Fruit fly (Drosophila melanogaster) whole organism, prepupa: Measurements from ENCODE around the gene CG12983.

ENCODE experiments used
- Blimp-1 ChIP-seq: fragments of 200-800 bp; sonication (Bioruptor generic); optimal IDR thresholded peaks from 3 replicates; lab custom pipeline; 2017; ENCODE audit warnings: missing biosample characterization, missing genetic modification characterization, mild to moderate bottlenecking, moderate library complexity, missing genetic modification reagents
- CG10631 ChIP-seq: fragments of 200-800 bp; sonication (Bioruptor generic); optimal IDR thresholded peaks from 2 replicates; lab custom pipeline; 2016; ENCODE audit warnings: missing biosample characterization, missing genetic modification characterization
- CG10669 ChIP-seq: fragments of 200-800 bp; sonication (Bioruptor generic); optimal IDR thresholded peaks from 3 replicates; lab custom pipeline; 2018; ENCODE audit warnings: missing biosample characterization, mild to moderate bottlenecking, missing genetic modification characterization, moderate library complexity
- CG11294 ChIP-seq: fragments of 200-800 bp; sonication (Bioruptor generic); IDR thresholded peaks from 2 replicates; pipeline ENCODE4 v1.3.6; 2022; ENCODE audit warnings: missing biosample characterization, missing genetic modification characterization
- CG11762 ChIP-seq: fragments of 200-800 bp; sonication (Bioruptor generic); optimal IDR thresholded peaks from 3 replicates; lab custom pipeline; 2016; ENCODE audit warnings: missing biosample characterization, missing genetic modification characterization; ENCODE audit not compliant: insufficient read depth
- CG15336 ChIP-seq: fragments of 200-800 bp; sonication (Bioruptor generic); IDR thresholded peaks from 2 replicates; pipeline ENCODE4 v1.3.6; 2022; ENCODE audit warnings: missing biosample characterization, missing genetic modification characterization
- CG1621 ChIP-seq: fragments of 200-800 bp; sonication (Bioruptor generic); optimal IDR thresholded peaks from 3 replicates; lab custom pipeline; 2018; ENCODE audit warnings: missing biosample characterization, mild to moderate bottlenecking, missing genetic modification characterization
- CG16779 ChIP-seq: fragments of 200-800 bp; sonication (Bioruptor generic); optimal IDR thresholded peaks from 3 replicates; lab custom pipeline; 2017; ENCODE audit warnings: missing biosample characterization, mild to moderate bottlenecking, missing genetic modification characterization
- CG3032 ChIP-seq: fragments of 200-800 bp; optimal IDR thresholded peaks from 2 replicates; lab custom pipeline; 2019; ENCODE audit warnings: missing biosample characterization, mild to moderate bottlenecking, missing genetic modification characterization, moderate library complexity
- CG32006 ChIP-seq: fragments of 200-800 bp; sonication (Bioruptor generic); optimal IDR thresholded peaks from 3 replicates; lab custom pipeline; 2017; ENCODE audit warnings: missing biosample characterization, mild to moderate bottlenecking, missing genetic modification characterization
- CG3919 ChIP-seq: fragments of 200-800 bp; sonication (Bioruptor generic); optimal IDR thresholded peaks from 3 replicates; lab custom pipeline; 2016; ENCODE audit warnings: missing biosample characterization, missing genetic modification characterization
- CG4318 ChIP-seq: fragments of 200-800 bp; sonication (Bioruptor generic); optimal IDR thresholded peaks from 3 replicates; lab custom pipeline; 2017; ENCODE audit warnings: missing biosample characterization, mild to moderate bottlenecking, missing genetic modification characterization
- CG6163 ChIP-seq: fragments of 200-800 bp; sonication (Bioruptor generic); IDR thresholded peaks from 3 replicates; pipeline ENCODE4 v1.3.6; 2022; ENCODE audit warnings: missing biosample characterization, missing genetic modification characterization
- CG6276 ChIP-seq: fragments of 200-800 bp; sonication (Bioruptor generic); optimal IDR thresholded peaks from 2 replicates; lab custom pipeline; 2017; ENCODE audit warnings: missing biosample characterization, mild to moderate bottlenecking, missing genetic modification characterization
- CG6808 ChIP-seq: fragments of 200-800 bp; sonication (Bioruptor generic); optimal IDR thresholded peaks from 3 replicates; lab custom pipeline; 2017; ENCODE audit warnings: missing biosample characterization, missing genetic modification characterization, mild to moderate bottlenecking, moderate library complexity, missing genetic modification reagents
- CG6854 ChIP-seq: fragments of 200-800 bp; sonication (Bioruptor generic); optimal IDR thresholded peaks from 2 replicates; lab custom pipeline; 2017; ENCODE audit warnings: missing biosample characterization, mild to moderate bottlenecking, missing genetic modification characterization
- CG7368 ChIP-seq: fragments of 200-800 bp; sonication (Bioruptor generic); optimal IDR thresholded peaks from 3 replicates; lab custom pipeline; 2016; ENCODE audit warnings: missing biosample characterization, missing genetic modification characterization
- CG8119 ChIP-seq: fragments of 200-800 bp; sonication (Bioruptor generic); IDR thresholded peaks from 3 replicates; pipeline ENCODE4 v1.3.6; 2022; ENCODE audit warnings: missing biosample characterization, missing genetic modification characterization
- CG8319 ChIP-seq: fragments of 200-800 bp; sonication (Bioruptor generic); optimal IDR thresholded peaks from 3 replicates; lab custom pipeline; 2016; ENCODE audit warnings: missing biosample characterization, missing genetic modification characterization
- CG8632 ChIP-seq: fragments of 200-800 bp; sonication (Bioruptor generic); optimal IDR thresholded peaks from 3 replicates; lab custom pipeline; 2016; ENCODE audit warnings: missing biosample characterization, missing genetic modification characterization
- CG9139 ChIP-seq: fragments of 200-800 bp; sonication (Bioruptor generic); optimal IDR thresholded peaks from 3 replicates; lab custom pipeline; 2017; ENCODE audit warnings: missing biosample characterization, mild to moderate bottlenecking, missing genetic modification characterization
- Eip75B ChIP-seq: fragments of 200-800 bp; sonication (Bioruptor generic); optimal IDR thresholded peaks from 3 replicates; lab custom pipeline; 2016; ENCODE audit warnings: missing biosample characterization, missing genetic modification characterization
- Eip78C ChIP-seq: fragments of 200-800 bp; sonication (Bioruptor generic); peaks from one replicate; lab custom pipeline; 2016; ENCODE audit warnings: missing biosample characterization, missing genetic modification characterization
- Eip93F ChIP-seq: fragments of 200-800 bp; sonication (Bioruptor generic); optimal IDR thresholded peaks from 2 replicates; lab custom pipeline; 2016; ENCODE audit warnings: missing biosample characterization, mild to moderate bottlenecking, missing genetic modification characterization
- Ets21C ChIP-seq: fragments of 200-800 bp; sonication (Bioruptor generic); optimal IDR thresholded peaks from 3 replicates; lab custom pipeline; 2016; ENCODE audit warnings: missing biosample characterization, missing genetic modification characterization
- Ets96B ChIP-seq: fragments of 200-800 bp; optimal IDR thresholded peaks from 2 replicates; lab custom pipeline; 2019; ENCODE audit warnings: missing biosample characterization, mild to moderate bottlenecking, missing genetic modification characterization, moderate library complexity
- Gug ChIP-seq: fragments of 200-800 bp; sonication (Bioruptor generic); IDR thresholded peaks from 2 replicates; pipeline ENCODE4 v1.3.6; 2022; ENCODE audit warnings: missing biosample characterization, missing genetic modification characterization
- Hr38 ChIP-seq: sonication (Bioruptor generic); optimal IDR thresholded peaks from 2 replicates; lab custom pipeline; 2016; ENCODE audit warnings: missing biosample characterization, missing genetic modification characterization
- Hr39 ChIP-seq: fragments of 200-800 bp; sonication (Bioruptor generic); optimal IDR thresholded peaks from 2 replicates; lab custom pipeline; 2016; ENCODE audit warnings: missing biosample characterization, missing genetic modification characterization
- Hr4 ChIP-seq: fragments of 200-800 bp; sonication (Bioruptor generic); optimal IDR thresholded peaks from 3 replicates; lab custom pipeline; 2016; ENCODE audit warnings: missing biosample characterization, missing genetic modification characterization
- Lpt ChIP-seq: fragments of 200-800 bp; sonication (Bioruptor generic); optimal IDR thresholded peaks from 3 replicates; lab custom pipeline; 2016; ENCODE audit warnings: missing biosample characterization, missing genetic modification characterization
- Met ChIP-seq: fragments of 200-800 bp; sonication (Bioruptor generic); optimal IDR thresholded peaks from 3 replicates; lab custom pipeline; 2016; ENCODE audit warnings: missing biosample characterization, missing genetic modification characterization
- OdsH ChIP-seq: fragments of 200-800 bp; sonication (Bioruptor generic); optimal IDR thresholded peaks from 3 replicates; lab custom pipeline; 2016; ENCODE audit warnings: missing biosample characterization, missing genetic modification characterization
- Sox102F ChIP-seq: fragments of 200-800 bp; sonication (Bioruptor generic); optimal IDR thresholded peaks from 2 replicates; lab custom pipeline; 2016; ENCODE audit warnings: missing biosample characterization, mild to moderate bottlenecking, missing genetic modification characterization
- Sox15 ChIP-seq: fragments of 200-800 bp; sonication (Bioruptor generic); optimal IDR thresholded peaks from 3 replicates; lab custom pipeline; 2016; ENCODE audit warnings: missing biosample characterization, missing genetic modification characterization
- achi ChIP-seq: fragments of 200-800 bp; sonication (Bioruptor generic); optimal IDR thresholded peaks from 3 replicates; lab custom pipeline; 2016; ENCODE audit warnings: missing biosample characterization, missing genetic modification characterization
- acj6 ChIP-seq: fragments of 200-800 bp; sonication (Bioruptor generic); optimal IDR thresholded peaks from 3 replicates; lab custom pipeline; 2016; ENCODE audit warnings: missing biosample characterization, missing genetic modification characterization
- cyc ChIP-seq: fragments of 200-800 bp; sonication (Bioruptor generic); optimal IDR thresholded peaks from 3 replicates; lab custom pipeline; 2016; ENCODE audit warnings: missing biosample characterization, missing genetic modification characterization
- dac ChIP-seq: fragments of 200-800 bp; sonication (Bioruptor generic); optimal IDR thresholded peaks from 2 replicates; lab custom pipeline; 2017; ENCODE audit warnings: missing biosample characterization, mild to moderate bottlenecking, missing genetic modification characterization
- dsx ChIP-seq: fragments of 200-800 bp; optimal IDR thresholded peaks from 3 replicates; lab custom pipeline; 2019; ENCODE audit warnings: missing biosample characterization, mild to moderate bottlenecking, missing genetic modification characterization, moderate library complexity; ENCODE audit not compliant: poor library complexity, severe bottlenecking
- eg ChIP-seq: fragments of 200-800 bp; sonication (Bioruptor generic); IDR thresholded peaks from 3 replicates; pipeline ENCODE4 v1.3.6; 2022; ENCODE audit warnings: missing biosample characterization, missing genetic modification characterization
- esn ChIP-seq: fragments of 200-800 bp; sonication (Bioruptor generic); optimal IDR thresholded peaks from 2 replicates; lab custom pipeline; 2016; ENCODE audit warnings: missing biosample characterization, mild to moderate bottlenecking, missing genetic modification characterization, moderate library complexity
- fd59A ChIP-seq: fragments of 200-800 bp; sonication (Bioruptor generic); optimal IDR thresholded peaks from 2 replicates; lab custom pipeline; 2017; ENCODE audit warnings: missing biosample characterization, mild to moderate bottlenecking, missing genetic modification characterization, missing genetic modification reagents
- fd85E ChIP-seq: fragments of 200-800 bp; sonication (Bioruptor generic); optimal IDR thresholded peaks from 3 replicates; lab custom pipeline; 2016; ENCODE audit warnings: missing biosample characterization, missing genetic modification characterization
- fkh ChIP-seq: fragments of 200-800 bp; sonication (Bioruptor generic); optimal IDR thresholded peaks from 3 replicates; lab custom pipeline; 2017; ENCODE audit warnings: missing biosample characterization, mild to moderate bottlenecking, missing genetic modification characterization, moderate library complexity
- lz ChIP-seq: fragments of 200-800 bp; sonication (Bioruptor generic); optimal IDR thresholded peaks from 3 replicates; lab custom pipeline; 2016; ENCODE audit warnings: missing biosample characterization, missing genetic modification characterization
- net ChIP-seq: fragments of 200-800 bp; sonication (Bioruptor generic); optimal IDR thresholded peaks from 3 replicates; lab custom pipeline; 2016; ENCODE audit warnings: missing biosample characterization, missing genetic modification characterization
- salr ChIP-seq, 2 experiments: fragments of 200-800 bp; sonication (Bioruptor generic); optimal IDR thresholded peaks; 3 replicates each; lab custom pipeline; 2016 to 2018; ENCODE audit warnings: missing biosample characterization in 2 of 2, missing genetic modification characterization in 2 of 2, mild to moderate bottlenecking in 1 of 2
- ss ChIP-seq, 2 experiments: fragments of 200-800 bp; sonication (Bioruptor generic); optimal IDR thresholded peaks; 2 replicates in 1 of 2; 3 replicates in 1 of 2; lab custom pipeline; 2017 to 2018; ENCODE audit warnings: mild to moderate bottlenecking in 2 of 2, missing biosample characterization in 2 of 2, missing genetic modification characterization in 2 of 2, moderate library complexity in 1 of 2
- svp ChIP-seq: fragments of 200-800 bp; sonication (Bioruptor generic); peaks from one replicate; lab custom pipeline; 2016; ENCODE audit warnings: missing biosample characterization, missing genetic modification characterization
- topi ChIP-seq: fragments of 200-800 bp; sonication (Bioruptor generic); optimal IDR thresholded peaks from 3 replicates; lab custom pipeline; 2016; ENCODE audit warnings: missing biosample characterization, missing genetic modification characterization
- vri ChIP-seq: fragments of 200-800 bp; sonication (Bioruptor generic); optimal IDR thresholded peaks from 3 replicates; lab custom pipeline; 2016; ENCODE audit warnings: missing biosample characterization, mild to moderate bottlenecking, missing genetic modification characterization

CG12983 gene

DNA sequence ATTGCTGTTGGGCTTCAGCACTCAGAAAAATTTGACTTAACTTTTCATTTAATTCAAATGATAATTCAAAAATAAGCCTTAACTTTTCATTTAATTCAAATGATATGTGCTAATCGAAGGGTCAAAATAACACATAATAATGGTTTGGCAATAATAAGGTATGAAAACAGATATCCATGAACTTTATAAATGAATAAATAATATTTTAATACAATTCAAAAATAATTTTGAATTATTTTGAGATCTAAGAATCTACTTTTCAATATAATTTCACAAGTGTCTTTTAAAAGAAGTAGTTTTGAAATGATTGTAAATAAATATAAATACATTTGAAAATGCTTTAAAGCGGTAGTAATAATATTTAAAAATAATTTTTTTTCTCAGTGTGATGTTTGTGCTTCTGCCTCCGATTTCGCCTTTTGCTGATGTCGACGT lies 20.4 kb upstream of the CG12983 start:
- TF ChIP-seq fd85E (GFP tag; lab: Kevin White, UChicago) (no peak), dsx (peak; percentile 80), CG10669 (GFP tag; lab: Kevin White, UChicago) (peak; percentile 50), Eip93F (GFP tag; lab: Kevin White, UChicago) (no peak), CG6808 (peak; percentile 71), CG11294 (GFP tag; lab: Robert Waterston, UW) (peak; percentile 23; the same call in 1 of the 2 replicates), net (peak; percentile 56), CG32006 (peak; percentile 95), OdsH (GFP tag; lab: Kevin White, UChicago) (peak; percentile 79), CG9139 (GFP tag; lab: Kevin White, UChicago) (peak; percentile 73), cyc (GFP tag; lab: Kevin White, UChicago) (peak; percentile 20), CG11762 (GFP tag; lab: Kevin White, UChicago) (peak; percentile 71), CG4318 (GFP tag; lab: Kevin White, UChicago) (peak; percentile 91), CG8119 (GFP tag; lab: Robert Waterston, UW) (peak; percentile 80), CG8319 (GFP tag; lab: Kevin White, UChicago) (peak; percentile 33), Hr38 (GFP tag; lab: Kevin White, UChicago) (no peak), esn (GFP tag; lab: Kevin White, UChicago) (peak; percentile 67), Hr4 (GFP tag; lab: Kevin White, UChicago) (peak; percentile 73), CG7368 (peak; percentile 61), lz (peak; percentile 5), fd59A (GFP tag; lab: Kevin White, UChicago) (peak; percentile 31), ss (GFP tag; optimal IDR thresholded peaks at IDR 0.05; lab: Kevin White, UChicago) (peak; percentile 64 to 86), Eip75B (GFP tag; lab: Kevin White, UChicago) (peak; percentile 45), Sox102F (GFP tag; lab: Kevin White, UChicago) (no peak), Hr39 (GFP tag; lab: Kevin White, UChicago) (peak; percentile 5), CG3919 (GFP tag; lab: Kevin White, UChicago) (peak; percentile 79), CG15336 (GFP tag; lab: Robert Waterston, UW) (peak; percentile 78), Gug (GFP tag; lab: Robert Waterston, UW) (peak; percentile 54), Ets96B (tag; lab: Kevin White, UChicago) (peak; percentile 84), CG6163 (GFP tag; lab: Robert Waterston, UW) (no peak), Blimp-1 (GFP tag; lab: Kevin White, UChicago) (peak; percentile 29), CG3032 (tag; lab: Kevin White, UChicago) (peak; percentile 86), topi (GFP tag; lab: Kevin White, UChicago) (peak; percentile 19), Ets21C (GFP tag; lab: Kevin White, UChicago) (no peak), dac (GFP tag; lab: Kevin White, UChicago) (peak; percentile 50), Lpt (GFP tag; lab: Kevin White, UChicago) (peak; percentile 76), Met (GFP tag; lab: Kevin White, UChicago) (peak; percentile 26), Sox15 (peak; percentile 50), Eip78C (GFP tag; lab: Kevin White, UChicago) (peak; percentile 93), CG10631 (GFP tag; lab: Kevin White, UChicago) (peak; percentile 85), svp (GFP tag; lab: Kevin White, UChicago) (peak; percentile 69), CG1621 (no peak), vri (GFP tag; lab: Kevin White, UChicago) (no peak), acj6 (GFP tag; lab: Kevin White, UChicago) (peak; percentile 73), achi (GFP tag; lab: Kevin White, UChicago) (peak; percentile 80), CG6854 (GFP tag; lab: Kevin White, UChicago) (no peak), eg (GFP tag; lab: Robert Waterston, UW) (peak; percentile 57; the same call in 2 of the 3 replicates), CG8632 (GFP tag; lab: Kevin White, UChicago) (peak; percentile 81), CG16779 (peak; percentile 65), fkh (no peak), CG6276 (GFP tag; lab: Kevin White, UChicago) (peak; percentile 88), salr (GFP tag; optimal IDR thresholded peaks at IDR 0.05; lab: Kevin White, UChicago) (peak; percentile 8 to 96)
